Fruit fly (Drosophila melanogaster) whole organism, embryonic: ENCODE measurements around the gene CG43618.

Experiments used
- CG10147 ChIP-seq: fragments of 200-800 bp; sonication (Bioruptor generic); optimal IDR thresholded peaks from 2 replicates; lab custom pipeline; 2019; ENCODE audit warnings: missing biosample characterization, mild to moderate bottlenecking, missing genetic modification characterization, moderate library complexity
- CG10274 ChIP-seq: fragments of 200-800 bp; sonication (Bioruptor generic); optimal IDR thresholded peaks from 3 replicates; lab custom pipeline; 2017; ENCODE audit warnings: missing biosample characterization, mild to moderate bottlenecking, missing genetic modification characterization
- CG10654 ChIP-seq: fragments of 200-800 bp; sonication (Bioruptor generic); optimal IDR thresholded peaks from 2 replicates; lab custom pipeline; 2016; ENCODE audit warnings: missing biosample characterization, missing genetic modification characterization
- CG11695 ChIP-seq: fragments of 200-800 bp; sonication (Bioruptor generic); IDR thresholded peaks from 3 replicates; pipeline ENCODE4 v1.3.6; 2022; ENCODE audit warnings: missing biosample characterization, missing genetic modification characterization
- CG12155 ChIP-seq: fragments of 200-800 bp; sonication (Bioruptor generic); optimal IDR thresholded peaks from 3 replicates; lab custom pipeline; 2016; ENCODE audit warnings: missing biosample characterization, missing genetic modification characterization
- CG12659 ChIP-seq: fragments of 200-800 bp; sonication (Bioruptor generic); optimal IDR thresholded peaks from 3 replicates; lab custom pipeline; 2017; ENCODE audit warnings: mild to moderate bottlenecking, missing biosample characterization, missing genetic modification reagents, missing genetic modification characterization
- CG13287 ChIP-seq: fragments of 200-800 bp; sonication (Bioruptor generic); IDR thresholded peaks from 2 replicates; pipeline ENCODE4 v1.3.6; 2022; ENCODE audit warnings: missing biosample characterization, missing genetic modification characterization; ENCODE audit not compliant: partially characterized antibody
- CG14441 ChIP-seq: fragments of 200-800 bp; sonication (Bioruptor generic); IDR thresholded peaks from 2 replicates; pipeline ENCODE4 v1.3.6; 2022; ENCODE audit warnings: missing biosample characterization, missing genetic modification characterization
- CG15269 ChIP-seq: fragments of 200-800 bp; sonication (Bioruptor generic); optimal IDR thresholded peaks from 2 replicates; lab custom pipeline; 2018; ENCODE audit warnings: missing biosample characterization, mild to moderate bottlenecking, missing genetic modification characterization, moderate library complexity
- CG1602 ChIP-seq: fragments of 200-800 bp; sonication (Bioruptor generic); optimal IDR thresholded peaks from 3 replicates; lab custom pipeline; 2016; ENCODE audit warnings: missing biosample characterization, missing genetic modification characterization
- CG1647 ChIP-seq: fragments of 200-800 bp; sonication (Bioruptor generic); optimal IDR thresholded peaks from 3 replicates; lab custom pipeline; 2016; ENCODE audit warnings: missing biosample characterization, missing genetic modification characterization
- CG16779 ChIP-seq: fragments of 200-800 bp; sonication (Bioruptor generic); IDR thresholded peaks from 2 replicates; pipeline ENCODE4 v1.3.6; 2022; ENCODE audit warnings: missing biosample characterization, missing genetic modification characterization
- CG16815 ChIP-seq: fragments of 200-800 bp; sonication (Bioruptor generic); optimal IDR thresholded peaks from 3 replicates; lab custom pipeline; 2017; ENCODE audit warnings: missing biosample characterization, mild to moderate bottlenecking, missing genetic modification characterization
- CG18011 ChIP-seq: fragments of 200-800 bp; sonication (Bioruptor generic); optimal IDR thresholded peaks from 2 replicates; lab custom pipeline; 2017; ENCODE audit warnings: missing biosample characterization, missing genetic modification characterization, mild to moderate bottlenecking, moderate library complexity, missing genotype
- CG18599 ChIP-seq: fragments of 200-800 bp; sonication (Bioruptor generic); optimal IDR thresholded peaks from 3 replicates; lab custom pipeline; 2017; ENCODE audit warnings: missing biosample characterization, missing genetic modification characterization, mild to moderate bottlenecking, moderate library complexity, missing genetic modification reagents
- CG2129 ChIP-seq: fragments of 200-800 bp; sonication (Bioruptor generic); IDR thresholded peaks from 2 replicates; pipeline ENCODE4 v1.3.6; 2022; ENCODE audit warnings: missing biosample characterization, missing genetic modification characterization; ENCODE audit not compliant: partially characterized antibody
- CG32772 ChIP-seq: fragments of 200-800 bp; sonication (Bioruptor generic); IDR thresholded peaks from 2 replicates; pipeline ENCODE4 v1.3.6; 2022; ENCODE audit warnings: missing biosample characterization, missing genetic modification characterization
- CG4360 ChIP-seq: fragments of 200-800 bp; sonication (Bioruptor generic); IDR thresholded peaks from 2 replicates; pipeline ENCODE4 v1.3.6; 2022; ENCODE audit warnings: missing biosample characterization, missing genetic modification characterization
- CG5245 ChIP-seq: fragments of 200-800 bp; sonication (Bioruptor generic); optimal IDR thresholded peaks from 3 replicates; lab custom pipeline; 2016; ENCODE audit warnings: missing biosample characterization, missing genetic modification characterization
- CG7372 ChIP-seq: fragments of 200-800 bp; sonication (Bioruptor generic); IDR thresholded peaks from 2 replicates; pipeline ENCODE4 v1.3.6; 2022; ENCODE audit warnings: missing biosample characterization, missing genetic modification characterization
- CG7745 ChIP-seq: fragments of 200-800 bp; sonication (Bioruptor generic); optimal IDR thresholded peaks from 2 replicates; lab custom pipeline; 2018; ENCODE audit warnings: missing biosample characterization, mild to moderate bottlenecking, missing genetic modification characterization, moderate library complexity
- CG9797 ChIP-seq: fragments of 200-800 bp; sonication (Bioruptor generic); optimal IDR thresholded peaks from 3 replicates; lab custom pipeline; 2018; ENCODE audit warnings: missing biosample characterization, mild to moderate bottlenecking, missing genetic modification characterization
- CG9876 ChIP-seq: fragments of 200-800 bp; sonication (Bioruptor generic); optimal IDR thresholded peaks from 2 replicates; lab custom pipeline; 2016; ENCODE audit warnings: missing biosample characterization, missing genetic modification characterization
- D ChIP-seq, 2 experiments: fragments of 200-800 bp in 1 of 2; fragments of >200 bp in 1 of 2; sonication (Bioruptor generic) in 1 of 2; optimal IDR thresholded peaks; 2 replicates in 1 of 2; 3 replicates in 1 of 2; lab custom pipeline; 2017; ENCODE audit warnings: mild to moderate bottlenecking in 1 of 2, missing biosample characterization in 1 of 2, missing genetic modification characterization in 1 of 2, missing genetic modification reagents in 1 of 2
- HHEX ChIP-seq: fragments of 200-800 bp; sonication (Bioruptor generic); optimal IDR thresholded peaks from 3 replicates; lab custom pipeline; 2017; ENCODE audit warnings: missing biosample characterization, mild to moderate bottlenecking, missing genetic modification characterization, missing genetic modification reagents
- HLH54F ChIP-seq: fragments of 200-800 bp; sonication (Bioruptor generic); optimal IDR thresholded peaks from 3 replicates; lab custom pipeline; 2016; ENCODE audit warnings: missing biosample characterization, missing genetic modification characterization
- MBD-R2 ChIP-seq: fragments of 200-800 bp; sonication (Bioruptor generic); IDR thresholded peaks from 2 replicates; pipeline ENCODE4 v1.3.6; 2022; ENCODE audit warnings: missing biosample characterization, missing genetic modification characterization
- Mad ChIP-seq: fragments of 200-800 bp; sonication (Bioruptor generic); optimal IDR thresholded peaks from 2 replicates; lab custom pipeline; 2016; ENCODE audit warnings: missing biosample characterization, missing genetic modification characterization
- NfI ChIP-seq: fragments of 200-800 bp; sonication (Bioruptor generic); optimal IDR thresholded peaks from 3 replicates; lab custom pipeline; 2018; ENCODE audit warnings: missing biosample characterization, mild to moderate bottlenecking, missing genetic modification characterization, moderate library complexity
- Side ChIP-seq: fragments of 200-800 bp; sonication (Bioruptor generic); optimal IDR thresholded peaks from 2 replicates; lab custom pipeline; 2016; ENCODE audit warnings: missing biosample characterization, missing genetic modification characterization
- Ssrp ChIP-seq: fragments of 200-800 bp; sonication (Bioruptor generic); optimal IDR thresholded peaks from 2 replicates; lab custom pipeline; 2018; ENCODE audit warnings: missing biosample characterization, mild to moderate bottlenecking, missing genetic modification characterization, moderate library complexity
- Xrp1 ChIP-seq: fragments of 200-800 bp; sonication (Bioruptor generic); IDR thresholded peaks from 2 replicates; pipeline ENCODE4 v1.3.6; 2022; ENCODE audit warnings: missing biosample characterization, missing genetic modification characterization
- abd-A ChIP-seq: fragments of 200-800 bp; sonication (Bioruptor generic); optimal IDR thresholded peaks from 3 replicates; lab custom pipeline; 2019; ENCODE audit warnings: missing biosample characterization, mild to moderate bottlenecking, missing genetic modification characterization, moderate library complexity
- cato ChIP-seq: fragments of 200-800 bp; sonication (Bioruptor generic); optimal IDR thresholded peaks from 2 replicates; lab custom pipeline; 2016; ENCODE audit warnings: missing biosample characterization, missing genetic modification characterization, borderline replicate concordance
- caup ChIP-seq: fragments of 200-800 bp; sonication (Bioruptor generic); optimal IDR thresholded peaks from 3 replicates; lab custom pipeline; 2017; ENCODE audit warnings: missing biosample characterization, mild to moderate bottlenecking, missing genetic modification characterization, moderate library complexity; ENCODE audit not compliant: severe bottlenecking
- chn ChIP-seq: fragments of 200-800 bp; sonication (Bioruptor generic); optimal IDR thresholded peaks from 2 replicates; lab custom pipeline; 2016; ENCODE audit warnings: missing biosample characterization, missing genetic modification characterization
- danr ChIP-seq: fragments of 200-800 bp; sonication (Bioruptor generic); IDR thresholded peaks from 2 replicates; pipeline ENCODE4 v1.3.6; 2022; ENCODE audit warnings: missing biosample characterization, missing genetic modification characterization
- dimm ChIP-seq: fragments of 200-800 bp; sonication (Bioruptor generic); IDR thresholded peaks from 2 replicates; pipeline ENCODE4 v1.3.6; 2022; ENCODE audit warnings: missing biosample characterization, missing genetic modification characterization
- dm ChIP-seq: fragments of 200-800 bp; sonication (Bioruptor generic); optimal IDR thresholded peaks from 3 replicates; lab custom pipeline; 2016; ENCODE audit warnings: missing biosample characterization, missing genetic modification characterization
- fd102C ChIP-seq: fragments of 200-800 bp; sonication (Bioruptor generic); optimal IDR thresholded peaks from 2 replicates; lab custom pipeline; 2018; ENCODE audit warnings: missing biosample characterization, mild to moderate bottlenecking, missing genetic modification characterization, moderate library complexity
- fu2 ChIP-seq: fragments of 200-800 bp; sonication (Bioruptor generic); optimal IDR thresholded peaks from 2 replicates; lab custom pipeline; 2016; ENCODE audit warnings: missing biosample characterization, missing genetic modification characterization
- gce ChIP-seq: fragments of 200-800 bp; sonication (Bioruptor generic); IDR thresholded peaks from 3 replicates; pipeline ENCODE4 v1.3.6; 2022; ENCODE audit warnings: missing biosample characterization, missing genetic modification characterization
- gcm ChIP-seq: fragments of 200-800 bp; sonication (Bioruptor generic); optimal IDR thresholded peaks from 2 replicates; lab custom pipeline; 2019; ENCODE audit warnings: missing biosample characterization, mild to moderate bottlenecking, missing genetic modification characterization, moderate library complexity
- gt ChIP-seq: fragments of 200-800 bp; sonication (Bioruptor generic); IDR thresholded peaks from 2 replicates; pipeline ENCODE4 v1.3.6; 2022; ENCODE audit warnings: missing biosample characterization, missing genetic modification characterization
- ind ChIP-seq: fragments of 200-800 bp; sonication (Bioruptor generic); optimal IDR thresholded peaks from 3 replicates; lab custom pipeline; 2016; ENCODE audit warnings: missing biosample characterization, missing genetic modification characterization
- nmo ChIP-seq: fragments of 200-800 bp; sonication (Bioruptor generic); optimal IDR thresholded peaks from 2 replicates; lab custom pipeline; 2018; ENCODE audit warnings: missing biosample characterization, mild to moderate bottlenecking, missing genetic modification characterization, moderate library complexity
- oc ChIP-seq: fragments of 200-800 bp; sonication (Bioruptor generic); optimal IDR thresholded peaks from 2 replicates; lab custom pipeline; 2018; ENCODE audit warnings: missing biosample characterization, mild to moderate bottlenecking, missing genetic modification characterization, moderate library complexity
- pnt ChIP-seq: fragments of 200-800 bp; sonication (Bioruptor generic); optimal IDR thresholded peaks from 3 replicates; lab custom pipeline; 2016; ENCODE audit warnings: missing biosample characterization, missing genetic modification characterization
- sug ChIP-seq: fragments of 200-800 bp; optimal IDR thresholded peaks from 2 replicates; lab custom pipeline; 2019; ENCODE audit warnings: missing biosample characterization, mild to moderate bottlenecking, missing genetic modification characterization, moderate library complexity

Gene CG43618

dm6 chr3R:8001074-8001669, 47.8 kb upstream of the CG43618 start, which contains the start of the genes Kmn2 and CG2698 (continued):
- TF ChIP-seq CG10147 (GFP tag; lab: Kevin White, UChicago): peak; percentile 95
- TF ChIP-seq CG14441 (GFP tag; lab: Robert Waterston, UW): peak; percentile 98
- TF ChIP-seq chn (GFP tag; lab: Kevin White, UChicago): peak; percentile 86
- TF ChIP-seq CG1602: peak; percentile 97
- TF ChIP-seq ind (GFP tag; lab: Kevin White, UChicago): peak; percentile 97
- peak; percentile 71 for TF ChIP-seq dm (GFP tag; lab: Kevin White, UChicago)
- TF ChIP-seq CG12155: peak; percentile 93
- peak; percentile 95 for TF ChIP-seq dimm (GFP tag; lab: Robert Waterston, UW)
- TF ChIP-seq cato: peak; percentile 91
- TF ChIP-seq abd-A: no peak
- TF ChIP-seq CG13287 (GFP tag; lab: Robert Waterston, UW): peak; percentile 74
- TF ChIP-seq CG1647 (GFP tag; lab: Kevin White, UChicago): peak; percentile 79
- TF ChIP-seq CG15269 (tag; lab: Kevin White, UChicago): peak; percentile 96
- TF ChIP-seq CG12659 (GFP tag; lab: Kevin White, UChicago): peak; percentile 97
- peak; percentile 68 for TF ChIP-seq CG10274
- peak; percentile 96 for TF ChIP-seq CG16815 (GFP tag; lab: Kevin White, UChicago)
- TF ChIP-seq CG32772: peak; percentile 98
- TF ChIP-seq Side: peak; percentile 70
- TF ChIP-seq HLH54F (GFP tag; lab: Kevin White, UChicago): peak; percentile 82
- no peak for TF ChIP-seq D (optimal IDR thresholded peaks at IDR 0.05; lab: Kevin White, UChicago)
- TF ChIP-seq D (GFP tag; optimal IDR thresholded peaks at IDR 0.05; lab: Kevin White, UChicago): peak; percentile 91
- peak; percentile 94 for TF ChIP-seq gce
- TF ChIP-seq sug (tag; lab: Kevin White, UChicago): peak; percentile 92
- TF ChIP-seq MBD-R2 (GFP tag; lab: Robert Waterston, UW): peak; percentile 98
- TF ChIP-seq CG7372 (GFP tag; lab: Robert Waterston, UW): peak; percentile 97
- TF ChIP-seq danr (GFP tag; lab: Robert Waterston, UW): peak; percentile 95
- peak; percentile 99 for TF ChIP-seq Xrp1
- TF ChIP-seq CG11695 (GFP tag; lab: Robert Waterston, UW): peak; percentile 95
- TF ChIP-seq CG9876 (GFP tag; lab: Kevin White, UChicago): peak; percentile 48
- TF ChIP-seq oc: peak; percentile 94
- TF ChIP-seq Mad (GFP tag; lab: Kevin White, UChicago): peak; percentile 90
- peak; percentile 96 for TF ChIP-seq caup
- peak; percentile 52 for TF ChIP-seq CG9797 (GFP tag; lab: Kevin White, UChicago)
- TF ChIP-seq fd102C (GFP tag; lab: Kevin White, UChicago): peak; percentile 72
- peak; percentile 22 for TF ChIP-seq CG7745 (tag; lab: Kevin White, UChicago)
- peak; percentile 52 for TF ChIP-seq fu2 (GFP tag; lab: Kevin White, UChicago)
- TF ChIP-seq CG5245 (GFP tag; lab: Kevin White, UChicago): peak; percentile 92
- peak; percentile 97 for TF ChIP-seq CG18599
- peak; percentile 93 for TF ChIP-seq gcm (GFP tag; lab: Kevin White, UChicago)
- peak; percentile 96 for TF ChIP-seq CG10654
- peak; percentile 81 for TF ChIP-seq pnt (GFP tag; lab: Kevin White, UChicago)
- TF ChIP-seq gt: peak; percentile 95
- TF ChIP-seq HHEX (GFP tag; lab: Kevin White, UChicago): peak; percentile 94
- peak; percentile 94 for TF ChIP-seq NfI
- TF ChIP-seq nmo (GFP tag; lab: Kevin White, UChicago): peak; percentile 97
- TF ChIP-seq CG16779 (GFP tag; lab: Robert Waterston, UW): peak; percentile 92
- TF ChIP-seq CG18011 (GFP tag; lab: Kevin White, UChicago): peak; percentile 82
- TF ChIP-seq Ssrp (tag; lab: Kevin White, UChicago): peak; percentile 95
- TF ChIP-seq CG4360 (GFP tag; lab: Robert Waterston, UW): peak; percentile 83
- TF ChIP-seq CG2129: no peak
